Fruit fly (Drosophila melanogaster) whole organism: ENCODE data around the gene CG3061.

Experiments
- CG8478 ChIP-seq: fragments of >200 bp; optimal IDR thresholded peaks from 2 replicates; lab custom pipeline; 2018; ENCODE audit warnings: inconsistent platforms
- Dll ChIP-seq: fragments of >200 bp; optimal IDR thresholded peaks from 2 replicates; lab custom pipeline; 2017
- EcR ChIP-seq, 2 experiments: fragments of >200 bp; optimal IDR thresholded peaks; 2 replicates each; lab custom pipeline; 2017; ENCODE audit warnings: missing biosample characterization in 2 of 2, missing genetic modification characterization in 2 of 2, missing genetic modification reagents in 2 of 2
- pan ChIP-seq: fragments of >200 bp; optimal IDR thresholded peaks from 2 replicates; lab custom pipeline; 2017
- psq ChIP-seq: fragments of >200 bp; optimal IDR thresholded peaks from 2 replicates; lab custom pipeline; 2017
- usp ChIP-seq: fragments of >200 bp; optimal IDR thresholded peaks from 2 replicates; lab custom pipeline; 2017; ENCODE audit warnings: missing biosample characterization, missing genetic modification characterization, mixed read lengths

The CG3061 gene

DNA sequence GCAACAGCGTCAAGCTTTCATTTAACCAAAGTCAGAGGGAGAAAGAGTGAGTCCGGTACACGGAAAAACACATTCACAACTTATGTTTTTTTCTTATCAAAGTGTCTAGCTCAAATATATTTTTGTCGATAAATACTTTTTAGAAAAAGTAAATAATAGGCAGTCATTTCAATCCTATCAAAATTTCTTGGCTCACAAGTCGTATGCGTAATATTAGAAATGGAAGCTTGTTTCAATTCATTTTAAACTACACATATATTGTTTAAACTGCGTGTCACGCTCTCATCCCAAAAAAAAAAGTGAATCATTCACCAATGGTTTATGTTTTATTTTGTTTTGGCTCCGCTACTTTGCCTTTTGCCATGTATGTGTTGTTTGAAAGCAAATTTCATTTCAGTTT, 22.5 kb upstream of the CG3061 start:
- TF ChIP-seq CG8478, result no peak

DNA sequence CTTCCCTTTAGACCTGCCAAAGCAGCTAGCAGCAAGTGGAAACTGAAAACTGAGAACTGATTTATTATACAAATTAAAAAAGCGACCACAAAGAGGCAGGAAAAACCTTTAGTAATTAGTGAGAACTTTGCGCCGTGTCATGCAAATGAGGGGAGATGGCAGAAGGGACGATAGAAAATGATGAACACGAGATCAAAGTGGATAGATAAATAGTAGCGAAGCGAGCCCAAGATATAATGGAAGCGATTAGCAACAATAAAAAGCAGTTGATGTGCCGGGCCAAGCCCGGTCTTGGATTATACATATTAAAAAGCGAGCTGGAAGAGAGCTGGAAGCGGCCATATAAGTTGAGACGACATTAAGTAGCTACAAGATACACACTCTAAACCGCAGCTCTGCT, 21.0 kb upstream of the CG3061 start:
- no peak for TF ChIP-seq Dll (lab: Kevin White, UChicago)
- no peak for TF ChIP-seq usp (GFP tag; lab: Kevin White, UChicago)
- TF ChIP-seq EcR (GFP tag; optimal IDR thresholded peaks at IDR 0.05; lab: Kevin White, UChicago), result no peak
- TF ChIP-seq pan, result no peak
- no peak for TF ChIP-seq psq (lab: Kevin White, UChicago)
- no peak for TF ChIP-seq CG8478

DNA sequence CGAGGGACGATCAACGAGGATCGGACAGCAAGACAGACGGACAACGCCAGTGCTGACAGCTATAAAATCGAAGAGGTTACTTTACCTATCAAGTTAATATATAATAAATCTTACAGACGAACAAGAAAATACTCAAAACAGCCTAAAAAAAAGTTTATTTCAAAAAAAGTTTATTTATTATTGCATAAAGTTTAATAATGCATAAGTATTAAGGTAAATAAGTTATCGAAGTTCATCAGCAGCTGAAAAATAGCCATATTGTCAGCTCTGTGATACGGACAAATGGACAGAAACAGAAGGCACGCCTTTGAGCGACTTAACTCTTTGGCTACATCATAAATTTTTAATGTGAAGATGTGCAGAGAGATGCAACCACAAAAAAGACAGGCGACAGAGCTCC, 20.5 kb upstream of the CG3061 start:
- TF ChIP-seq psq (lab: Kevin White, UChicago) (no peak), usp (GFP tag; lab: Kevin White, UChicago) (no peak), EcR (GFP tag; optimal IDR thresholded peaks at IDR 0.05; lab: Kevin White, UChicago) (no peak), pan (no peak), CG8478 (no peak), Dll (lab: Kevin White, UChicago) (no peak)

DNA sequence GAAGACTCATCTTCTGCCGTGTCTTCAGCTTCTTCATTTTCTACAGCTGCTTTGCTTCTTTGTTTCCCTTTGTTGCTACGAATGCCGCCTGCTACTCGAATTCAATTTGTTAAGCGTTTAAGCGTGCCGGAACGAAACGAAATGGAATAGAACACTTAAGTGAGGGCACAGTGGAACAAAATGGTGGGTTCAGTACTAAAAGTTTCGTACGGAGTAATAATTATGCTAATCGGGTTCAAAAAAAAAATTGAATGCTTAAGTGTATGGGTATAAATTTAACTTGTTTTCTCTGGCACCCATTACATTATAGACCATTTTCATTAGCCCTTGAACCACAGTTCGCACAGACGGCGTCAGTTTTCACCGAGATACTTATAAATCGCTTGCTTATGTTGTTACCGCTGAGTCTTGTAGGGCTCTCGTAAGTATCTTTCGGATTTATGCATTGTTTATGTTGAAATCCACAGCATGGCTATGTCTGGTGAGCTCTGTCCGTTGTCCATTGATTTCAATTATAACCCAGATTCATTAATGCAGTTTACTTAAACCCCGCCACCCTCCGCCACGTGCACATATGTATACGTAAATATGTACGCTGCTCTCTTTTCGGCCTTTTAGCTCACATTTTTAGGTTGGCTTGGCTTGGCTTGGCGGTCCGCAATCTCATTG, 19.6 kb upstream of the CG3061 start:
- no peak for TF ChIP-seq CG8478
- no peak for TF ChIP-seq Dll (lab: Kevin White, UChicago)
- TF ChIP-seq EcR (GFP tag; optimal IDR thresholded peaks at IDR 0.05; lab: Kevin White, UChicago), result no peak
- TF ChIP-seq pan, result no peak
- TF ChIP-seq usp (GFP tag; lab: Kevin White, UChicago), result no peak
- TF ChIP-seq psq (lab: Kevin White, UChicago), result no peak

DNA sequence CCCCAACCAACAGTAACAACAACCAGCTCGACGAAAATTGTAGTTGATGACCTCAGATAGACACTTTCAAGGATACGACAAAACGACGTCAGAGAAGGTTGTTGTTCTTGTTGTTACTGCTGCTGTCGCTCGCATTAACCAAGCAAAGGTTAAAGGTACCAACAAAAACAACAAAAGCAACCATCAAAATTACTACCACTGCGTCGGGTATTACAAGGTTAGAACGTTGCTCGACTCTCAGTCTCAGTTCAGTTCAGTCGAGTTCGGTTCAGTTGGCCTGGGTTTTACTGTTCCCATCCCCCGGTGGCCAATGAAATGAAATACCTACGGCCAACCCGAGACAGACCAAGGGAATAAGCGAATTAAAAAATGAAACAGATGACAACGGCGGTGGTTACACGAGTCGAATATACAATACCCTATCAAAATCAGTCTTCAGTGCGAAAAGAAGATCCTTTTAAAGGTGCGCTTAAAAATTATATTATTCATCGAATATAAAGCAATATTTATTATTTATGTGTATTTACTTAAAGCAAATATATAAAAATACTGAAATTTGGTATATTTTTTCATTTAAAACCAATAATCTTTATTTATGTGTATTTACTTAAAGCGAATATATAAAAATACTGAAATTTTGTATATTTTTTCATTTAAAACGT, 18.2 kb upstream of the CG3061 start:
- TF ChIP-seq CG8478, result no peak
- TF ChIP-seq usp (GFP tag; lab: Kevin White, UChicago), result no peak
- TF ChIP-seq pan, result no peak
- TF ChIP-seq Dll (lab: Kevin White, UChicago), result no peak
- TF ChIP-seq EcR (GFP tag; optimal IDR thresholded peaks at IDR 0.05; lab: Kevin White, UChicago), result no peak
- no peak for TF ChIP-seq psq (lab: Kevin White, UChicago)

DNA sequence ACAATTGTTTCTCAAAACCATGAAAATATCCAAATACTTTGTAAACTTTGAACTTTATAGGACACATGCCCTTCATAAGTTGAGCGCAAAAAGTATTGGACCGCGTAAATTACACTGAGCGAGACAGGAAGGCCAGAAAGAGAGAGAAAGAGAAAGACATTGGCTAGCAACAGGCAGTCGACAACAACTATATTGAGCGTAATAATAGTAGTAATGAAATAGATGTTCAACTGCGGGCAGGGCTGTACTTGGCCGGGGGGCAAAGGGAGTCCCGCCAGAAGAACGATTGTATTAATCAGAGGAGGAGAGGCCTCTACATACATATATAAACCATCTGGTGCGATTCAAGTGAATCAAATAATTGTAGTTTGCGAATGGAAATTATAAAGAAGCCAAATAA, 17.6 kb upstream of the CG3061 start:
- TF ChIP-seq CG8478, result no peak
- TF ChIP-seq pan, result no peak
- no peak for TF ChIP-seq EcR (GFP tag; optimal IDR thresholded peaks at IDR 0.05; lab: Kevin White, UChicago)
- TF ChIP-seq usp (GFP tag; lab: Kevin White, UChicago), result no peak
- TF ChIP-seq psq (lab: Kevin White, UChicago), result no peak
- no peak for TF ChIP-seq Dll (lab: Kevin White, UChicago)

DNA sequence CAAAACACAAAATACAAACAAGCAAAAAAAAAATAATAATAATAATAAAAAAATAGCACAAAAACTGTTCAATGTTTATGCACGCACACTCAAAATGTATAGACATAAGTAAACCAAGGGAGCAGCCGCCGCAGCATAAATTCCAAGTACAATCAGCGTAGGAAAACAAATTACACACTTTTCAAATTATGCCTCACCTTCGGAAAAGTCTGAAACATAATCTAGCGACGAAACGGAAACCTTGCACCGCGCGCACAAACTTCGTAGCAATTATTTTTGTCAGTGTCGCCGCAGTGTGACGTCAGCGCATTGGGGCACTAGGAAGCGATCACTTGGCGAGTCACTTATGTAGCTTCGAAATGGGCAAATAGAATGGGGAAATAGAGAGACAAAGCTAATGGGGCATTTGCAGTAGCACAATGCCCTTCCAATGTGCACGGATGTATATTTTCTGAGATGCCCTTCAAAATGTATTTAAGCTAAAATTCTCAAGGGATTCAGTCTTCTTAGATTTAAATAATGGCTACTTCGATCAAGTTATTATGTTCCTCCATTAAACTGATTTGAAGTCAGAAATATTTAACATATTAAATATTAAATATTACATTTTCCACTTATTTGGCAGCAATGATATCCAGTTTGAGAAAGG, 15.3 kb upstream of the CG3061 start:
- TF ChIP-seq pan (no peak), usp (GFP tag; lab: Kevin White, UChicago) (no peak), CG8478 (no peak), psq (lab: Kevin White, UChicago) (no peak), Dll (lab: Kevin White, UChicago) (no peak), EcR (GFP tag; optimal IDR thresholded peaks at IDR 0.05; lab: Kevin White, UChicago) (no peak)

DNA sequence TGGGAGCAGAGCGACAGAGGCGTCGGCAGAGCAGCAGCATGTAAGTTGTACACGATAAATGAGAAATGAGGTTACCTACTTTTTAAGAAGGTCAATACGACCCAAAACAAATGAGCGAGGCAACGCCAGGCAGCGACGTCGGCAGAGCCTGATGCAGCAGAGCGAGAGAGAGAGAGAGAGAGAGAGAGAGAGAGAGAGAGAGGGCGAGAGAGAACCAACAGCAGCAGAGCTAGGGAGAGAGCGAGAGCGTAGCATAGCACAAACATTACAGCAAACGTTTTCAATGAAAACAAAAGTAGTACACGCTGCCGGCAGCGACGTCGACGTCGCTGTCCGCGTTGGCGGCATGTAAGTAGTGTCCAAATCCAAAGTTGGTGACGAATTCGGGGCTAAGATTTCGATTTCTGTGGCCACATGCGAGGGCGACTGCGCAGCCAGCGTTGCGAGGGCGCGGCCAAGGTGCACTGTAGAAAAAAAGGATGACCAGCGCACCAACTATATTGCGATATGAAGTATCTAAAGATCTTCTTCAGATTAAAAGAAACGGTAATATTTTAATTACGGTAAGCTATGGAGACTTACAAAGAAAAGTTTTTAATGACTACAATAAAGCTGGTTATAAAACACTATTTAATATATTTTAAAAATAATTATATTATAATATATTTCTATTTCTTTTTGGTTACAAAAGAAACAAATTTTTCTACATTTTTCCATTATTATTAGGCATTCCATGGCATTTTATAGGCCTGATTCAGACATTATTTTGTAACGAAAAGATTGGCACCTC, 14.3 kb upstream of the CG3061 start:
- TF ChIP-seq Dll (lab: Kevin White, UChicago), result peak; percentile 89
- TF ChIP-seq pan, result no peak

DNA sequence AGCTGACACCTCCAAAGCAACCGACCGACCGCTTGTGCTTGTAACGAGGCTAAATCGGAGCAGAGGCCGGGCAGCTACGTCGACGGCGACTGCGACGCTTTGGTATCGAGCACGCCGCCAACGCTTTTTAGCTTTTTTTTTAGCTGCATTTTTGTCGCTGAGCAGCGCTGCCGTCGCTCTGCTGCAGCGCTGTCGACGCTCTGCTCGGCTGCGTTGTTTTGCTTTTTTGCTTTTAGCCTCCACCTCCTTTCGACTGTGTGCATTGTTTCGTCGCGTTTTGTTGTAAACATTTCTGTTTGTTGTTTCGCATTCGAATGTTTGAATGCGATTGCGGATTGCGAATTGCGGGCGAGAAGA, 13.8 kb upstream of the CG3061 start:
- TF ChIP-seq CG8478 (no peak), psq (lab: Kevin White, UChicago) (no peak), usp (GFP tag; lab: Kevin White, UChicago) (no peak), pan (no peak), Dll (lab: Kevin White, UChicago) (no peak), EcR (GFP tag; optimal IDR thresholded peaks at IDR 0.05; lab: Kevin White, UChicago) (no peak)

DNA sequence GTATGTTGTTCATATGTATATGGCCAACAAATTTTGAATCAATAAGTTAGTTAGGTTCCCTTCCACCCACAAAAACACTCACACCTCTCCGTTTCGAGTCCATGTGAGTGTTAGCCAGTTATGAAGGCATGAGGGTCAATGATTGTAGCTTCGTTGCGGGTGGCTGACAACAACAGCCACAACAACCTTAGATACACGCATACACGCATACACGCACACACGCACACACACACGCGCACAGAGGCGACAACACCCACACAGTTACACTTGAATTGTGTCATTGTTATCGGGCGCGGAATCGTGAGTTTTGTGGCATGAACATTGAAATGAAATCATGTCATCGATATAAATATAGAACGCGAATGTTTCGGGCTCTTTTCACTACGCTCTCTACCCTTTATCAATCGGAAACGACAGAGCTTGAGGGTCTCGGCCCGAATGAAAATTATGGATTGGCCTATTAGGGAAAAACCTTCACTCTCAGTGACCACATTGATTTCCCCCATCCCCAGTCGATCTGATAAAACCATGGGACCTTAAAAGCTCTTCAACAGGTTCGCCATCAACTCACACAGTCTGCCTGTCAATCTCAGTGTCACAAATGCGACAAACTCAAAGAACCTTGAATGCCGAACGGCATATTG, 12.6 kb upstream of the CG3061 start:
- TF ChIP-seq pan, result no peak
- no peak for TF ChIP-seq Dll (lab: Kevin White, UChicago)
- TF ChIP-seq usp (GFP tag; lab: Kevin White, UChicago), result no peak
- TF ChIP-seq psq (lab: Kevin White, UChicago), result no peak
- TF ChIP-seq CG8478, result no peak

DNA sequence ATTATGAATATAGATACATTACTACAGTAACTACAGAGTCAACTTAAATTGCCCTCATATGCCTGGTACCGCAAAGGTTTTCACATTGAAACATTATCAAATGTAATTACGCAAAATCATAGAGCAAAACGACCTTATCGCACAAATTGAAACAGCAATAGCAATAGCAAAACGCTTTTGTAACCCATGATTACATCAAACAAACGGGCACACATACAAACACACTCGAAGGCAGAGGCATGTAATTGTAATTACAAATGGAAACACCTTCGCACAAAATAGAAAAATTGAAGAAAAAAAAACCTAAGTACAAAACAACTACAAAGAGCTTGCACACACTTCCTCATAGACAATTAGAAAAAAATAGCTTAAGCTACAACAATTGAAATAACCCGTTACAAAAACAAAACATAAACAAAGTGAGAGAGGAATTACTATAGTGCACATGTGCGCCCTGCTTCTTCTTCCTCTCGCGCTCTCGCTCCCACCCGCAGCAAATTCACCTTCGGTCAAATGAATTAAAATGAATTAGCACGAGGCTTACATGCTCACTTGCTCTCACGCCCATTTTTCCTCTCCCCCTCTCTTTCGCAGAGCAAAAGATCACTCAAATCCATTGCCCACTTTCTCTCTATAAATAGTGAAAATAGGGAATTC, 11.7 kb upstream of the CG3061 start:
- TF ChIP-seq pan, result no peak
- no peak for TF ChIP-seq psq (lab: Kevin White, UChicago)
- TF ChIP-seq usp (GFP tag; lab: Kevin White, UChicago), result no peak
- TF ChIP-seq EcR (GFP tag; optimal IDR thresholded peaks at IDR 0.05; lab: Kevin White, UChicago), result no peak
- TF ChIP-seq Dll (lab: Kevin White, UChicago), result no peak
- no peak for TF ChIP-seq CG8478
